Worm (Caenorhabditis elegans) whole organism, L1 larva: Measurements from ENCODE around the gene Y67D2.5.

Experiments
- aha-1 ChIP-seq: fragments of 150-350 bp; optimal IDR thresholded peaks from 2 replicates; lab custom pipeline; 2014; ENCODE audit warnings: missing biosample characterization, missing genetic modification characterization
- ces-1 ChIP-seq: fragments of 150-350 bp; optimal IDR thresholded peaks from 2 replicates; lab custom pipeline; 2014; ENCODE audit warnings: missing biosample characterization, missing genetic modification reagents, missing genetic modification characterization
- fkh-8 ChIP-seq: sonication (generic microtip); optimal IDR thresholded peaks from 2 replicates; lab custom pipeline; 2016; ENCODE audit warnings: mild to moderate bottlenecking, missing genetic modification characterization, missing compliant biosample characterization
- swsn-7 ChIP-seq: sonication (generic microtip); optimal IDR thresholded peaks from 2 replicates; lab custom pipeline; 2016; ENCODE audit warnings: missing genetic modification characterization, missing compliant biosample characterization
- unc-130 ChIP-seq: fragments of 150-350 bp; optimal IDR thresholded peaks from 2 replicates; lab custom pipeline; 2017; ENCODE audit warnings: missing biosample characterization, missing genetic modification characterization, inconsistent platforms
- unc-98 ChIP-seq: fragments of 200-800 bp; sonication (Bioruptor generic); IDR thresholded peaks from 2 replicates; pipeline ENCODE4 v1.3.6; 2022; ENCODE audit warnings: missing genetic modification characterization, missing compliant biosample characterization
- ztf-11 ChIP-seq, 2 experiments: sonication (generic microtip); optimal IDR thresholded peaks; 2 replicates each; lab custom pipeline; 2016 to 2017; ENCODE audit warnings: missing genetic modification characterization in 2 of 2, missing biosample characterization in 1 of 2, missing compliant biosample characterization in 1 of 2

DNA sequence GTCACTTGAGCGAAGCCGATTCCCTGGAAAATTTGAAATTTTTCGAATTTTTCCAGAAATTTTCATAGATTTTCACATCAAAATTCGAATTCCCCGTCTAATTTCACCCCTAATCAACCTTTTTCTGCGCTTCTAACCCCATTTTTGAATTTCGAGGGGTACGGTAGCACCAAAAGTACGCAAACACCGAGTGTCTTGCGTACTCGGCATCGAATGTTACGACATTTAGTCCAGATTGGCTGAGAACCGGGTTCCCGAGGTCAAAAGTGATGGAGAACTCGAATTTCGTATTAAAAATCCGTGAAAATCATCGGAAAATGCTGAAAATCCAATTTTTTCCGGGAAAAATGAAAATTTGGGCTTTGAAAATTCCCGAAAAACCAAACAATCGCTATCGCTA is 11.6 kb downstream of the Y67D2.5 start:
- no peak for TF ChIP-seq fkh-8 (tag; lab: Kevin White, UChicago)
- no peak for TF ChIP-seq ztf-11 (tag; optimal IDR thresholded peaks at IDR 0.05; lab: Kevin White, UChicago)
- no peak for TF ChIP-seq aha-1 (tag; lab: Kevin White, UChicago)
- no peak for TF ChIP-seq unc-98 (GFP tag; lab: Robert Waterston, UW)
- TF ChIP-seq unc-130 (tag; lab: Kevin White, UChicago), result no peak
- no peak for TF ChIP-seq ces-1 (GFP tag; lab: Kevin White, UChicago)
- no peak for TF ChIP-seq swsn-7
